Worm (Caenorhabditis elegans) whole organism, midembryonic: ENCODE data around the gene F36D3.4.

Source experiments
- cog-1 ChIP-seq: sonication (generic microtip); optimal IDR thresholded peaks from 2 replicates; lab custom pipeline; 2016; ENCODE audit warnings: missing genetic modification characterization, missing compliant biosample characterization
- flt-1 ChIP-seq: fragments of 200-800 bp; sonication (Bioruptor generic); IDR thresholded peaks from 2 replicates; pipeline ENCODE4 v1.3.6; 2022; ENCODE audit warnings: missing genetic modification characterization, missing compliant biosample characterization
- klf-2 ChIP-seq: fragments of 200-800 bp; sonication (Bioruptor generic); conservative IDR thresholded peaks from 2 replicates; pipeline ENCODE4 v1.3.6; 2022; ENCODE audit warnings: missing genetic modification reagents, missing genetic modification characterization, missing compliant biosample characterization
- med-1 ChIP-seq: sonication (generic microtip); optimal IDR thresholded peaks from 2 replicates; lab custom pipeline; 2017; ENCODE audit warnings: missing genetic modification characterization, mild to moderate bottlenecking, missing compliant biosample characterization, antibody characterized with exemption, missing genetic modification reagents; ENCODE audit not compliant: insufficient read depth
- tab-1 ChIP-seq: fragments of 200-800 bp; sonication (Bioruptor generic); IDR thresholded peaks from 2 replicates; pipeline ENCODE4 v1.3.6; 2022; ENCODE audit warnings: missing genetic modification characterization, missing compliant biosample characterization
- ztf-23 ChIP-seq: fragments of 200-800 bp; sonication (Bioruptor generic); IDR thresholded peaks from 2 replicates; pipeline ENCODE4 v1.3.6; 2022; ENCODE audit warnings: missing genetic modification reagents, missing genetic modification characterization, missing compliant biosample characterization
- ztf-29 ChIP-seq: fragments of 200-800 bp; sonication (Bioruptor generic); IDR thresholded peaks from 2 replicates; pipeline ENCODE4 v1.3.6; 2022; ENCODE audit warnings: missing genetic modification reagents, missing genetic modification characterization, missing compliant biosample characterization

ce11 chrV:16552929-16553328, 35.4 kb upstream of the F36D3.4 start, which contains the start of gene Y32B12B.4:
- TF ChIP-seq flt-1, result peak; percentile 84
- peak; percentile 86 for TF ChIP-seq ztf-23 (GFP tag; lab: Robert Waterston, UW)
- no peak; the same call in 1 of the 2 replicates for TF ChIP-seq ztf-29 (GFP tag; lab: Robert Waterston, UW)
- peak; percentile 83 for TF ChIP-seq klf-2 (GFP tag; lab: Robert Waterston, UW)
- TF ChIP-seq tab-1 (GFP tag; lab: Robert Waterston, UW), result peak; percentile 79
- no peak for TF ChIP-seq med-1
- TF ChIP-seq cog-1, result no peak
